Fruit fly (Drosophila melanogaster) whole organism, embryonic: Measurements from ENCODE around the gene CG44004.

Experiments
- Adf1 ChIP-seq: fragments of 200-800 bp; sonication (Bioruptor generic); IDR thresholded peaks from 2 replicates; pipeline ENCODE4 v1.3.6; 2022; ENCODE audit warnings: missing biosample characterization, missing genetic modification characterization
- Aef1 ChIP-seq: fragments of 200-800 bp; sonication (Bioruptor generic); IDR thresholded peaks from 3 replicates; pipeline ENCODE4 v1.3.6; 2022; ENCODE audit warnings: missing biosample characterization, missing genetic modification characterization
- BEAF-32 ChIP-seq: fragments of 200-800 bp; sonication (Bioruptor generic); optimal IDR thresholded peaks from 3 replicates; lab custom pipeline; 2017; ENCODE audit warnings: missing biosample characterization, missing genetic modification characterization, mild to moderate bottlenecking, moderate library complexity, missing genetic modification reagents
- C15 ChIP-seq: fragments of 200-800 bp; sonication (Bioruptor generic); IDR thresholded peaks from 3 replicates; pipeline ENCODE4 v1.3.6; 2022; ENCODE audit warnings: missing biosample characterization, missing genetic modification characterization
- CG10267 ChIP-seq: fragments of 200-800 bp; sonication (Bioruptor generic); optimal IDR thresholded peaks from 2 replicates; lab custom pipeline; 2018; ENCODE audit warnings: missing biosample characterization, mild to moderate bottlenecking, missing genetic modification characterization, moderate library complexity
- CG10565 ChIP-seq: fragments of 200-800 bp; sonication (Bioruptor generic); optimal IDR thresholded peaks from 3 replicates; lab custom pipeline; 2016; ENCODE audit warnings: missing biosample characterization, mild to moderate bottlenecking, missing genetic modification characterization
- CG12659 ChIP-seq: fragments of 200-800 bp; sonication (Bioruptor generic); optimal IDR thresholded peaks from 3 replicates; lab custom pipeline; 2017; ENCODE audit warnings: mild to moderate bottlenecking, missing biosample characterization, missing genetic modification reagents, missing genetic modification characterization
- CG12744 ChIP-seq: fragments of 200-800 bp; sonication (Bioruptor generic); optimal IDR thresholded peaks from 2 replicates; lab custom pipeline; 2016; ENCODE audit warnings: missing biosample characterization, missing genetic modification characterization
- CG13287 ChIP-seq: fragments of 200-800 bp; sonication (Bioruptor generic); IDR thresholded peaks from 2 replicates; pipeline ENCODE4 v1.3.6; 2022; ENCODE audit warnings: missing biosample characterization, missing genetic modification characterization; ENCODE audit not compliant: partially characterized antibody
- CG15011 ChIP-seq: fragments of 200-800 bp; sonication (Bioruptor generic); optimal IDR thresholded peaks from 3 replicates; lab custom pipeline; 2018; ENCODE audit warnings: missing biosample characterization, mild to moderate bottlenecking, missing genetic modification characterization
- CG15514 ChIP-seq: fragments of 200-800 bp; sonication (Bioruptor generic); optimal IDR thresholded peaks from 3 replicates; lab custom pipeline; 2017; ENCODE audit warnings: missing biosample characterization, missing genetic modification characterization, mild to moderate bottlenecking, moderate library complexity, missing genetic modification reagents
- CG15696 ChIP-seq: fragments of 200-800 bp; sonication (Bioruptor generic); optimal IDR thresholded peaks from 2 replicates; lab custom pipeline; 2019; ENCODE audit warnings: missing biosample characterization, mild to moderate bottlenecking, missing genetic modification characterization, moderate library complexity
- CG16813 ChIP-seq: fragments of 200-800 bp; sonication (Bioruptor generic); IDR thresholded peaks from 3 replicates; pipeline ENCODE4 v1.3.6; 2022; ENCODE audit warnings: missing biosample characterization, missing genetic modification characterization; ENCODE audit not compliant: partially characterized antibody
- CG17186 ChIP-seq: fragments of 200-800 bp; sonication (Bioruptor generic); optimal IDR thresholded peaks from 3 replicates; lab custom pipeline; 2017; ENCODE audit warnings: missing biosample characterization, missing genetic modification reagents, missing genetic modification characterization
- CG34224 ChIP-seq: fragments of 200-800 bp; sonication (Bioruptor generic); IDR thresholded peaks from 3 replicates; pipeline ENCODE4 v1.3.6; 2022; ENCODE audit warnings: missing biosample characterization, missing genetic modification characterization; ENCODE audit not compliant: partially characterized antibody
- CG3726 ChIP-seq: fragments of 200-800 bp; sonication (Bioruptor generic); IDR thresholded peaks from 3 replicates; pipeline ENCODE4, ENCODE4 v1.3.6; 2022; ENCODE audit warnings: missing biosample characterization, missing genetic modification characterization
- CG8924 ChIP-seq: fragments of 200-800 bp; optimal IDR thresholded peaks from 3 replicates; lab custom pipeline; 2019; ENCODE audit warnings: missing biosample characterization, mild to moderate bottlenecking, missing genetic modification characterization, moderate library complexity
- CG9727 ChIP-seq: fragments of 200-800 bp; sonication (Bioruptor generic); optimal IDR thresholded peaks from 3 replicates; lab custom pipeline; 2017; ENCODE audit warnings: missing biosample characterization, mild to moderate bottlenecking, missing genetic modification characterization
- Dbx ChIP-seq: fragments of 200-800 bp; sonication (Bioruptor generic); IDR thresholded peaks from 3 replicates; pipeline ENCODE4 v1.3.6; 2022; ENCODE audit warnings: missing biosample characterization, missing genetic modification characterization
- Dfd ChIP-seq, 2 experiments: fragments of >200 bp; optimal IDR thresholded peaks; 2 replicates each; lab custom pipeline; 2017; ENCODE audit warnings: missing biosample characterization in 2 of 2, missing genetic modification characterization in 2 of 2
- Dip2 ChIP-seq: fragments of 200-800 bp; sonication (Bioruptor generic); IDR thresholded peaks from 2 replicates; pipeline ENCODE4 v1.3.6; 2022; ENCODE audit warnings: missing biosample characterization, missing genetic modification characterization
- Drgx ChIP-seq: fragments of 200-800 bp; sonication (Bioruptor generic); IDR thresholded peaks from 2 replicates; pipeline ENCODE4 v1.3.6; 2022; ENCODE audit warnings: missing biosample characterization, missing genetic modification characterization
- H15 ChIP-seq: fragments of 200-800 bp; sonication (Bioruptor generic); IDR thresholded peaks from 3 replicates; pipeline ENCODE4 v1.3.6; 2022; ENCODE audit warnings: missing biosample characterization, missing genetic modification characterization
- HmgD ChIP-seq: fragments of 200-800 bp; sonication (Bioruptor generic); optimal IDR thresholded peaks from 3 replicates; lab custom pipeline; 2016; ENCODE audit warnings: missing biosample characterization, missing genetic modification characterization
- HmgZ ChIP-seq: fragments of 200-800 bp; sonication (Bioruptor generic); optimal IDR thresholded peaks from 2 replicates; lab custom pipeline; 2018; ENCODE audit warnings: missing biosample characterization, mild to moderate bottlenecking, missing genetic modification characterization
- MBD-R2 ChIP-seq: fragments of 200-800 bp; sonication (Bioruptor generic); IDR thresholded peaks from 2 replicates; pipeline ENCODE4 v1.3.6; 2022; ENCODE audit warnings: missing biosample characterization, missing genetic modification characterization
- Myb ChIP-seq: fragments of 200-800 bp; sonication (Bioruptor generic); optimal IDR thresholded peaks from 2 replicates; lab custom pipeline; 2016; ENCODE audit warnings: missing biosample characterization, missing genetic modification characterization
- Sin3A ChIP-seq: fragments of >200 bp; optimal IDR thresholded peaks from 2 replicates; lab custom pipeline; 2018
- Xbp1 ChIP-seq: fragments of 200-800 bp; sonication (Bioruptor generic); optimal IDR thresholded peaks from 3 replicates; lab custom pipeline; 2016; ENCODE audit warnings: missing biosample characterization, mild to moderate bottlenecking, missing genetic modification characterization
- YL-1 ChIP-seq: fragments of 200-800 bp; sonication (Bioruptor generic); optimal IDR thresholded peaks from 3 replicates; lab custom pipeline; 2017; ENCODE audit warnings: missing biosample characterization, mild to moderate bottlenecking, missing genetic modification characterization
- al ChIP-seq: fragments of 200-800 bp; sonication (Bioruptor generic); IDR thresholded peaks from 2 replicates; pipeline ENCODE4 v1.3.6; 2022; ENCODE audit warnings: missing biosample characterization, missing genetic modification characterization
- ara ChIP-seq: fragments of 200-800 bp; sonication (Bioruptor generic); IDR thresholded peaks from 2 replicates; pipeline ENCODE4 v1.3.6; 2022; ENCODE audit warnings: missing biosample characterization, missing genetic modification characterization
- bbx ChIP-seq: fragments of 200-800 bp; sonication (Bioruptor generic); IDR thresholded peaks from 2 replicates; pipeline ENCODE4 v1.3.6; 2022; ENCODE audit warnings: missing biosample characterization, missing genetic modification characterization; ENCODE audit not compliant: partially characterized antibody
- bcd ChIP-seq: fragments of 200-800 bp; sonication (Bioruptor generic); optimal IDR thresholded peaks from 2 replicates; lab custom pipeline; 2017; ENCODE audit warnings: missing biosample characterization, mild to moderate bottlenecking, missing genetic modification characterization
- br ChIP-seq: fragments of >200 bp; optimal IDR thresholded peaks from 2 replicates; lab custom pipeline; 2017
- dimm ChIP-seq: fragments of 200-800 bp; sonication (Bioruptor generic); IDR thresholded peaks from 2 replicates; pipeline ENCODE4 v1.3.6; 2022; ENCODE audit warnings: missing biosample characterization, missing genetic modification characterization
- dysf ChIP-seq: fragments of 200-800 bp; sonication (Bioruptor generic); IDR thresholded peaks from 3 replicates; pipeline ENCODE4 v1.3.6; 2022; ENCODE audit warnings: missing biosample characterization, missing genetic modification characterization
- gro ChIP-seq: fragments of 200-800 bp; sonication (Bioruptor generic); optimal IDR thresholded peaks from 2 replicates; lab custom pipeline; 2016; ENCODE audit warnings: missing biosample characterization, missing genetic modification characterization
- h ChIP-seq: fragments of >200 bp; optimal IDR thresholded peaks from 2 replicates; lab custom pipeline; 2017
- jing ChIP-seq: fragments of 200-800 bp; sonication (Bioruptor generic); optimal IDR thresholded peaks from 2 replicates; lab custom pipeline; 2018; ENCODE audit warnings: missing biosample characterization, mild to moderate bottlenecking, missing genetic modification characterization
- kni ChIP-seq: fragments of 200-800 bp; sonication (Bioruptor generic); optimal IDR thresholded peaks from 3 replicates; lab custom pipeline; 2017; ENCODE audit warnings: mild to moderate bottlenecking, missing biosample characterization, missing genetic modification reagents, missing genetic modification characterization
- lilli ChIP-seq: fragments of 200-800 bp; sonication (Bioruptor generic); optimal IDR thresholded peaks from 3 replicates; lab custom pipeline; 2016; ENCODE audit warnings: missing biosample characterization, missing genetic modification characterization
- lola ChIP-seq, 3 experiments: fragments of >200 bp in 2 of 3; fragments of 200-800 bp in 1 of 3; sonication (Bioruptor generic) in 1 of 3; optimal IDR thresholded peaks; 2 replicates each; lab custom pipeline; 2017 to 2019; ENCODE audit warnings: missing biosample characterization in 3 of 3, missing genetic modification characterization in 3 of 3, mild to moderate bottlenecking in 1 of 3, moderate library complexity in 1 of 3
- mirr ChIP-seq: fragments of 200-800 bp; sonication (Bioruptor generic); optimal IDR thresholded peaks from 3 replicates; lab custom pipeline; 2018; ENCODE audit warnings: missing biosample characterization, mild to moderate bottlenecking, missing genetic modification characterization
- nmo ChIP-seq: fragments of 200-800 bp; sonication (Bioruptor generic); optimal IDR thresholded peaks from 2 replicates; lab custom pipeline; 2018; ENCODE audit warnings: missing biosample characterization, mild to moderate bottlenecking, missing genetic modification characterization, moderate library complexity
- ro ChIP-seq: fragments of 200-800 bp; sonication (Bioruptor generic); IDR thresholded peaks from 2 replicates; pipeline ENCODE4 v1.3.6; 2022; ENCODE audit warnings: missing biosample characterization, missing genetic modification characterization
- sob ChIP-seq: fragments of 200-800 bp; sonication (Bioruptor generic); IDR thresholded peaks from 2 replicates; pipeline ENCODE4 v1.3.6; 2022; ENCODE audit warnings: missing biosample characterization, missing genetic modification characterization
- sug ChIP-seq: fragments of 200-800 bp; optimal IDR thresholded peaks from 2 replicates; lab custom pipeline; 2019; ENCODE audit warnings: missing biosample characterization, mild to moderate bottlenecking, missing genetic modification characterization, moderate library complexity
- trem ChIP-seq: fragments of 200-800 bp; optimal IDR thresholded peaks from 3 replicates; lab custom pipeline; 2019; ENCODE audit warnings: missing biosample characterization, mild to moderate bottlenecking, missing genetic modification characterization, moderate library complexity
- wor ChIP-seq: fragments of 200-800 bp; sonication (Bioruptor generic); IDR thresholded peaks from 2 replicates; pipeline ENCODE4 v1.3.6; 2022; ENCODE audit warnings: missing biosample characterization, missing genetic modification characterization
- yki ChIP-seq: fragments of >200 bp; optimal IDR thresholded peaks from 3 replicates; lab custom pipeline; 2018
- zen ChIP-seq: fragments of 200-800 bp; sonication (Bioruptor generic); optimal IDR thresholded peaks from 3 replicates; lab custom pipeline; 2018; ENCODE audit warnings: missing biosample characterization, mild to moderate bottlenecking, missing genetic modification characterization, moderate library complexity

CG44004 gene

DNA sequence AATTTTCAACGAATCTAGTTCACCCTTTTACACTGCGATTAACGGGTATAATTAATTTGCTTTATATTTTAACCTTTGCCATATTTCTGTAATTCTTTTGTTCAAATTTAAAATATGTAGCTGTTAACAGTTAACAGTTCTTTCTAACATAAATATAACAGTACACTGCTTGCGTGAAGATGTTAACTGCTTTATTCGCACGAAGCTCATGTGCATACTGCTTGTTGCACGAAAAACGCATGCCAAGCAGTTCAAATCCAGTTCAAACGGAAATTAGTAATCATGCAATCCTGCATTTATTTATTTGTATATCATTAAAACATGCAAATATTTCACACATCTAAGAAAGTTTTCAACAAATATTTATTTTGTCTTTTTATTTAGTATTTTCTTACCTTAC, 14.4 kb upstream of the CG44004 start (continued):
- TF ChIP-seq CG34224 (GFP tag; lab: Robert Waterston, UW) (no peak), CG3726 (no peak), BEAF-32 (peak; percentile 43), nmo (GFP tag; lab: Kevin White, UChicago) (peak; percentile 55), Aef1 (GFP tag; lab: Robert Waterston, UW) (no peak), zen (tag; lab: Kevin White, UChicago) (no peak), mirr (GFP tag; lab: Kevin White, UChicago) (no peak), al (GFP tag; lab: Robert Waterston, UW) (no peak), HmgZ (tag; lab: Kevin White, UChicago) (peak; percentile 4), CG13287 (GFP tag; lab: Robert Waterston, UW) (peak; percentile 49; the same call in 1 of the 2 replicates), CG9727 (GFP tag; lab: Kevin White, UChicago) (no peak), Adf1 (GFP tag; lab: Robert Waterston, UW) (no peak), ro (no peak), CG12659 (GFP tag; lab: Kevin White, UChicago) (peak; percentile 30), lola (GFP tag; optimal IDR thresholded peaks at IDR 0.05; lab: Kevin White, UChicago) (no peak), Drgx (GFP tag; lab: Robert Waterston, UW) (no peak), Dbx (GFP tag; lab: Robert Waterston, UW) (no peak), yki (peak; percentile 20), sob (GFP tag; lab: Robert Waterston, UW) (peak; percentile 56), wor (GFP tag; lab: Robert Waterston, UW) (no peak), CG12744 (GFP tag; lab: Kevin White, UChicago) (peak; percentile 19), bbx (peak; percentile 71), br (lab: Kevin White, UChicago) (no peak), CG10565 (no peak), Dfd (GFP tag; optimal IDR thresholded peaks at IDR 0.05; lab: Kevin White, UChicago) (peak in 1 of 2 experiments; percentile 97), ara (GFP tag; lab: Robert Waterston, UW) (0 out of 2 replicates have a peak, but pooled peaks have one; percentile 21), CG15011 (GFP tag; lab: Kevin White, UChicago) (no peak), h (lab: Kevin White, UChicago) (no peak), CG15514 (GFP tag; lab: Kevin White, UChicago) (peak; percentile 2), lilli (GFP tag; lab: Kevin White, UChicago) (no peak), Xbp1 (GFP tag; lab: Kevin White, UChicago) (no peak), kni (no peak), bcd (GFP tag; lab: Kevin White, UChicago) (peak; percentile 2), H15 (GFP tag; lab: Robert Waterston, UW) (no peak), Myb (peak; percentile 86), CG17186 (GFP tag; lab: Kevin White, UChicago) (peak; percentile 43), MBD-R2 (GFP tag; lab: Robert Waterston, UW) (0 out of 2 replicates have a peak, but pooled peaks have one; percentile 25), gro (GFP tag; lab: Kevin White, UChicago) (peak; percentile 26), sug (peak; percentile 29), trem (peak; percentile 29), C15 (GFP tag; lab: Robert Waterston, UW) (no peak), CG8924 (tag; lab: Kevin White, UChicago) (no peak), CG10267 (tag; lab: Kevin White, UChicago) (no peak), CG16813 (GFP tag; lab: Robert Waterston, UW) (peak; percentile 43; the same call in 1 of the 3 replicates), YL-1 (GFP tag; lab: Kevin White, UChicago) (no peak), HmgD (GFP tag; lab: Kevin White, UChicago) (peak; percentile 27), dimm (GFP tag; lab: Robert Waterston, UW) (no peak), Sin3A (lab: Kevin White, UChicago) (no peak), dysf (no peak), CG15696 (tag; lab: Kevin White, UChicago) (peak; percentile 12), jing (no peak), Dip2 (GFP tag; lab: Robert Waterston, UW) (no peak)
